Worm (Caenorhabditis elegans) whole organism, L4 larva: ENCODE data around the gene hlh-14.
A peak's percentile ranks its signal among the peaks of the same experiment; 100 is the strongest.

ENCODE experiments used
- D1046.2 ChIP-seq: fragments of 200-800 bp; sonication (Bioruptor generic); IDR thresholded peaks from 2 replicates; pipeline ENCODE4 v1.3.6; 2022; ENCODE audit warnings: missing genetic modification characterization, missing compliant biosample characterization
- F26F4.8 ChIP-seq: fragments of 200-800 bp; sonication (Bioruptor generic); conservative IDR thresholded peaks from 2 replicates; pipeline ENCODE4 v1.3.6; 2022; ENCODE audit warnings: missing genetic modification characterization, missing compliant biosample characterization
- T20F7.1 ChIP-seq: fragments of 200-800 bp; sonication (Bioruptor generic); optimal IDR thresholded peaks from 2 replicates; lab custom pipeline; 2018; ENCODE audit warnings: mild to moderate bottlenecking, missing genetic modification characterization, missing compliant biosample characterization
- Y105C5A.15 ChIP-seq: fragments of 200-800 bp; sonication (Bioruptor generic); IDR thresholded peaks from 2 replicates; pipeline ENCODE4 v1.3.6; 2022; ENCODE audit warnings: missing genetic modification characterization, missing compliant biosample characterization
- Y48G9A.11 ChIP-seq: fragments of 200-800 bp; sonication (Bioruptor generic); IDR thresholded peaks from 2 replicates; pipeline ENCODE4 v1.3.6; 2022; ENCODE audit warnings: missing genetic modification reagents, missing genetic modification characterization, missing compliant biosample characterization
- Y75B8A.6 ChIP-seq: fragments of 200-800 bp; sonication (Bioruptor generic); IDR thresholded peaks from 2 replicates; pipeline ENCODE4 v1.3.6; 2022; ENCODE audit warnings: missing genetic modification reagents, missing genetic modification characterization, missing compliant biosample characterization
- ZK546.5 ChIP-seq, 2 experiments: sonication (generic microtip); optimal IDR thresholded peaks; 2 replicates each; lab custom pipeline; 2017; ENCODE audit warnings: missing biosample characterization in 2 of 2, missing genetic modification characterization in 2 of 2
- ama-1 ChIP-seq: fragments of 150-350 bp; optimal IDR thresholded peaks from 2 replicates; lab custom pipeline; 2014; ENCODE audit warnings: inconsistent platforms, mixed read lengths
- arid-1 ChIP-seq: fragments of 200-800 bp; sonication (Bioruptor generic); conservative IDR thresholded peaks from 2 replicates; pipeline ENCODE4 v1.3.6; 2022; ENCODE audit warnings: missing genetic modification reagents, missing genetic modification characterization, missing compliant biosample characterization
- attf-4 ChIP-seq: sonication (generic microtip); optimal IDR thresholded peaks from 3 replicates; lab custom pipeline; 2017; ENCODE audit warnings: missing biosample characterization, missing genetic modification characterization
- ceh-28 ChIP-seq: fragments of 150-350 bp; optimal IDR thresholded peaks from 2 replicates; lab custom pipeline; 2014; ENCODE audit warnings: missing biosample characterization, missing genetic modification reagents, missing genetic modification characterization
- ceh-32 ChIP-seq: sonication (generic microtip); optimal IDR thresholded peaks from 2 replicates; lab custom pipeline; 2016; ENCODE audit warnings: mild to moderate bottlenecking, missing genetic modification characterization, missing compliant biosample characterization; ENCODE audit not compliant: poor library complexity
- daf-8 ChIP-seq: fragments of 200-800 bp; sonication (Bioruptor generic); IDR thresholded peaks from 2 replicates; pipeline ENCODE4 v1.3.6; 2022; ENCODE audit warnings: missing genetic modification characterization, missing compliant biosample characterization
- duxl-1 ChIP-seq: sonication (generic microtip); optimal IDR thresholded peaks from 2 replicates; lab custom pipeline; 2016; ENCODE audit warnings: mild to moderate bottlenecking, missing genetic modification characterization, moderate library complexity, missing compliant biosample characterization; ENCODE audit not compliant: poor library complexity
- dve-1 ChIP-seq: sonication (generic microtip); optimal IDR thresholded peaks from 2 replicates; lab custom pipeline; 2017; ENCODE audit warnings: antibody characterized with exemption, mild to moderate bottlenecking, missing genetic modification characterization, missing compliant biosample characterization; ENCODE audit not compliant: insufficient read depth
- gei-8 ChIP-seq: fragments of 200-800 bp; sonication (Bioruptor generic); optimal IDR thresholded peaks from 2 replicates; lab custom pipeline; 2018; ENCODE audit warnings: mild to moderate bottlenecking, missing genetic modification characterization, missing compliant biosample characterization
- hlh-11 ChIP-seq: fragments of 200-800 bp; sonication (Bioruptor generic); optimal IDR thresholded peaks from 2 replicates; lab custom pipeline; 2018; ENCODE audit warnings: mild to moderate bottlenecking, missing genetic modification characterization, missing compliant biosample characterization
- lim-7 ChIP-seq: fragments of 200-800 bp; sonication (Bioruptor generic); IDR thresholded peaks from 2 replicates; pipeline ENCODE4 v1.3.6; 2022; ENCODE audit warnings: missing genetic modification characterization, missing compliant biosample characterization
- lin-29 ChIP-seq: fragments of 200-800 bp; sonication (Bioruptor generic); IDR thresholded peaks from 2 replicates; pipeline ENCODE4 v1.3.6; 2022; ENCODE audit warnings: missing genetic modification reagents, missing genetic modification characterization, missing compliant biosample characterization
- lin-38 ChIP-seq: fragments of 200-800 bp; sonication (Bioruptor generic); IDR thresholded peaks from 2 replicates; pipeline ENCODE4 v1.3.6; 2022; ENCODE audit warnings: missing genetic modification reagents, missing genetic modification characterization, missing compliant biosample characterization
- lir-3 ChIP-seq: sonication (generic microtip); optimal IDR thresholded peaks from 2 replicates; lab custom pipeline; 2016; ENCODE audit warnings: mild to moderate bottlenecking, missing genetic modification characterization, missing compliant biosample characterization
- lsy-2 ChIP-seq, 2 experiments: fragments of 150-350 bp in 1 of 2; sonication (generic microtip) in 1 of 2; optimal IDR thresholded peaks; 2 replicates each; lab custom pipeline; 2014 to 2017; ENCODE audit warnings: missing biosample characterization in 2 of 2, missing genetic modification characterization in 2 of 2
- madf-9 ChIP-seq: fragments of 200-800 bp; sonication (Bioruptor generic); conservative IDR thresholded peaks from 2 replicates; pipeline ENCODE4 v1.3.6; 2022; ENCODE audit warnings: missing genetic modification reagents, missing genetic modification characterization, missing compliant biosample characterization
- mep-1 ChIP-seq: fragments of 150-350 bp; sonication (generic microtip); optimal IDR thresholded peaks from 3 replicates; lab custom pipeline; 2014; ENCODE audit warnings: missing biosample characterization, missing genetic modification characterization
- mes-2 ChIP-seq: sonication (generic microtip); optimal IDR thresholded peaks from 2 replicates; lab custom pipeline; 2016; ENCODE audit warnings: missing genotype, mild to moderate bottlenecking, missing genetic modification characterization, missing compliant biosample characterization; ENCODE audit not compliant: poor library complexity, severe bottlenecking
- nhr-237 ChIP-seq: sonication (generic microtip); optimal IDR thresholded peaks from 2 replicates; lab custom pipeline; 2017; ENCODE audit warnings: missing biosample characterization, missing genetic modification characterization
- nhr-25 ChIP-seq: sonication (generic microtip); optimal IDR thresholded peaks from 2 replicates; lab custom pipeline; 2017; ENCODE audit warnings: missing genetic modification characterization, mild to moderate bottlenecking, missing compliant biosample characterization, antibody characterized with exemption, moderate library complexity, borderline replicate concordance; ENCODE audit not compliant: insufficient read depth
- nhr-42 ChIP-seq: fragments of 200-800 bp; sonication (Bioruptor generic); IDR thresholded peaks from 2 replicates; pipeline ENCODE4 v1.3.6; 2022; ENCODE audit warnings: missing genetic modification characterization, missing compliant biosample characterization
- nhr-76 ChIP-seq: fragments of 150-350 bp; optimal IDR thresholded peaks from 2 replicates; lab custom pipeline; 2014; ENCODE audit warnings: missing biosample characterization, missing genetic modification characterization
- pha-4 ChIP-seq, 2 experiments: fragments of 150-350 bp in 1 of 2; fragments of 200-800 bp in 1 of 2; sonication (Bioruptor generic) in 1 of 2; IDR thresholded peaks in 1 of 2; optimal IDR thresholded peaks in 1 of 2; 2 replicates each; pipeline versions ENCODE4 v1.3.6 to Lab custom; 2014 to 2022; ENCODE audit warnings: missing genetic modification characterization in 2 of 2, missing genetic modification reagents in 2 of 2, missing biosample characterization in 1 of 2, missing compliant biosample characterization in 1 of 2
- php-3 ChIP-seq: fragments of 200-800 bp; sonication (Bioruptor generic); IDR thresholded peaks from 2 replicates; pipeline ENCODE4 v1.3.6; 2022; ENCODE audit warnings: missing genetic modification reagents, missing genetic modification characterization, missing compliant biosample characterization
- rbr-2 ChIP-seq: sonication (generic microtip); optimal IDR thresholded peaks from 2 replicates; lab custom pipeline; 2016; ENCODE audit warnings: missing genotype, missing genetic modification characterization, missing compliant biosample characterization
- snpc-1.2 ChIP-seq: fragments of 200-800 bp; sonication (Bioruptor generic); IDR thresholded peaks from 2 replicates; pipeline ENCODE4 v1.3.6; 2022; ENCODE audit warnings: missing genetic modification reagents, missing genetic modification characterization, missing compliant biosample characterization
- spr-1 ChIP-seq: sonication (generic microtip); optimal IDR thresholded peaks from 2 replicates; lab custom pipeline; 2016; ENCODE audit warnings: mild to moderate bottlenecking, missing genetic modification characterization, missing compliant biosample characterization
- tag-97 ChIP-seq: fragments of 200-800 bp; sonication (Bioruptor generic); IDR thresholded peaks from 2 replicates; pipeline ENCODE4 v1.3.6; 2022; ENCODE audit warnings: missing genetic modification characterization, missing compliant biosample characterization
- tra-1 ChIP-seq: fragments of 200-800 bp; sonication (Bioruptor generic); IDR thresholded peaks from 2 replicates; pipeline ENCODE4 v1.3.6; 2022; ENCODE audit warnings: missing genetic modification reagents, missing genetic modification characterization, missing compliant biosample characterization
- unc-130 ChIP-seq: sonication (generic microtip); optimal IDR thresholded peaks from 2 replicates; lab custom pipeline; 2016; ENCODE audit warnings: missing genetic modification reagents, missing genetic modification characterization, missing compliant biosample characterization
- unc-62 ChIP-seq, 3 experiments: fragments of 150-350 bp in 1 of 3; sonication (generic microtip); optimal IDR thresholded peaks in 2 of 3; peaks in 1 of 3; 1 replicate in 1 of 3; 2 replicates in 2 of 3; lab custom pipeline; 2014 to 2017; ENCODE audit warnings: missing biosample characterization in 3 of 3, missing genetic modification characterization in 3 of 3, missing genetic modification reagents in 3 of 3, missing genotype in 1 of 3
- vab-7 ChIP-seq: fragments of 200-800 bp; sonication (Bioruptor generic); IDR thresholded peaks from 2 replicates; pipeline ENCODE4 v1.3.6; 2022; ENCODE audit warnings: missing genetic modification reagents, missing genetic modification characterization, missing compliant biosample characterization
- zfp-2 ChIP-seq: sonication (generic microtip); optimal IDR thresholded peaks from 2 replicates; lab custom pipeline; 2016; ENCODE audit warnings: mild to moderate bottlenecking, missing genetic modification characterization, missing compliant biosample characterization
- ztf-11 ChIP-seq: fragments of 150-350 bp; optimal IDR thresholded peaks from 2 replicates; lab custom pipeline; 2014; ENCODE audit warnings: missing biosample characterization, missing genetic modification characterization

Gene hlh-14

DNA sequence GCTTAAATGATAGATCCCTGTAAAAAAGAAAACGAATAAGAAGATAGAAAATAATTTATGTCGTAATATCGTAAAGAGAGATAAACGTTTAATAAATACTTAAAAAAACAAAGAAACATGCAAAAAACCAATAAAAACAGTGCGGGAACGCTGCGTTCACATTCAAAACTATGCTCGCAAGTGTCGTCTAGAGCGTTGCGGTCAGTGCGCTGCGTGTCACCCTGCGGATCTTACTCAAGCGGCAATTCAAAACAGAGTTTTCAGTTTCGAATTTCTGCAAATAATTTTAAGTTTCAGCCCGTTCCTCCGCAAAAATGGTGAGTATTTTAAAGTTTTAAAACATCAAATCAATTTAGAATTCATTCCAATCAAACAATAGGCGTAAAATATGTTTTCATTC, 23.9 kb downstream of the hlh-14 start, which contains the start of the genes tiar-1 and lelo-4 (continued):
- TF ChIP-seq D1046.2 (no peak), mes-2 (peak; percentile 84), Y105C5A.15 (GFP tag; lab: Robert Waterston, UW) (no peak), rbr-2 (tag; lab: Kevin White, UChicago) (peak; percentile 35), pha-4 (GFP tag; IDR thresholded peaks at IDR 0.05; lab: Robert Waterston, UW) (no peak), pha-4 (tag; optimal IDR thresholded peaks at IDR 0.05; lab: Kevin White, UChicago) (peak; percentile 85), ceh-28 (no peak), nhr-76 (tag; lab: Kevin White, UChicago) (no peak), lin-38 (GFP tag; lab: Robert Waterston, UW) (peak; percentile 53), ZK546.5 (tag; optimal IDR thresholded peaks at IDR 0.05; lab: Kevin White, UChicago) (peak in 1 of 2 experiments; percentile 84), lir-3 (tag; lab: Kevin White, UChicago) (no peak), php-3 (GFP tag; lab: Robert Waterston, UW) (0 out of 2 replicates have a peak, but pooled peaks have one; percentile 14), zfp-2 (peak; percentile 18), F26F4.8 (GFP tag; lab: Robert Waterston, UW) (no peak), hlh-11 (tag; lab: Kevin White, UChicago) (peak; percentile 44), nhr-237 (tag; lab: Kevin White, UChicago) (no peak), tra-1 (GFP tag; lab: Robert Waterston, UW) (no peak), T20F7.1 (GFP tag; lab: Kevin White, UChicago) (no peak)

DNA sequence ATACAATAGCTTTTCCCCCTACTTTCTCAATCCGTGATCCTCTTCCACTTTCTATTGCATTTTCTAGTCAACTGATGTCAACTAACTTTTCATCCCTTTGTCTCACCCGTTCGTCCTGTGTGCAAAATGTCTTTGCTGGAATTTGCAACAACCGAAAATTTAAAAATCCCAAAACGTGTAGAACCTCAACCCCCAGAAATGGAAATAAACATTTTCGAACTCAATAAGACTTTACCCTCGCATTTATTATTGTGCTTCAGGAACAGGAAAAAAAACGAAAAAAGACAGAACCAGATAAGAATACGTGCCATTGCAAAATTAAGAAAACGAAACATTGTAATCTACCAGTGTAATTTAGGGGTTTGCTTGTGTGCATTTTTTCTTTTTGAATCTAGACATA, 26.6 kb downstream of the hlh-14 start:
- TF ChIP-seq duxl-1 (tag; lab: Kevin White, UChicago), result no peak
- TF ChIP-seq vab-7, result no peak
- no peak for TF ChIP-seq madf-9 (GFP tag; lab: Robert Waterston, UW)
- TF ChIP-seq hlh-11 (tag; lab: Kevin White, UChicago), result no peak
- TF ChIP-seq snpc-1.2 (GFP tag; lab: Robert Waterston, UW), result 0 out of 2 replicates have a peak, but pooled peaks have one; percentile 8
- no peak for TF ChIP-seq dve-1
- no peak for TF ChIP-seq unc-130 (GFP tag; lab: Kevin White, UChicago)
- 0 out of 2 replicates have a peak, but pooled peaks have one; percentile 25 for TF ChIP-seq php-3 (GFP tag; lab: Robert Waterston, UW)
- no peak for TF ChIP-seq daf-8 (GFP tag; lab: Robert Waterston, UW)
- no peak for TF ChIP-seq ZK546.5 (tag; optimal IDR thresholded peaks at IDR 0.05; lab: Kevin White, UChicago)
- TF ChIP-seq nhr-76 (tag; lab: Kevin White, UChicago), result no peak
- no peak for TF ChIP-seq attf-4 (tag; lab: Kevin White, UChicago)
- TF ChIP-seq lim-7 (GFP tag; lab: Robert Waterston, UW), result no peak
- TF ChIP-seq mep-1, result peak; percentile 5
- no peak for TF ChIP-seq ztf-11 (tag; lab: Kevin White, UChicago)
- no peak for TF ChIP-seq lin-29 (GFP tag; lab: Robert Waterston, UW)
- TF ChIP-seq ama-1 (lab: Kevin White, UChicago), result peak; percentile 81
- TF ChIP-seq Y48G9A.11 (GFP tag; lab: Robert Waterston, UW), result peak; percentile 26; the same call in 1 of the 2 replicates
- peak; percentile 4 for TF ChIP-seq mes-2
- TF ChIP-seq F26F4.8 (GFP tag; lab: Robert Waterston, UW), result no peak
- no peak for TF ChIP-seq nhr-42 (GFP tag; lab: Robert Waterston, UW)
- TF ChIP-seq spr-1, result peak; percentile 34
- no peak for TF ChIP-seq gei-8 (GFP tag; lab: Kevin White, UChicago)
- peak; percentile 30 for TF ChIP-seq T20F7.1 (GFP tag; lab: Kevin White, UChicago)
- TF ChIP-seq tag-97 (GFP tag; lab: Robert Waterston, UW), result no peak
- 0 out of 2 replicates have a peak, but pooled peaks have one; percentile 20 for TF ChIP-seq arid-1 (GFP tag; lab: Robert Waterston, UW)

DNA sequence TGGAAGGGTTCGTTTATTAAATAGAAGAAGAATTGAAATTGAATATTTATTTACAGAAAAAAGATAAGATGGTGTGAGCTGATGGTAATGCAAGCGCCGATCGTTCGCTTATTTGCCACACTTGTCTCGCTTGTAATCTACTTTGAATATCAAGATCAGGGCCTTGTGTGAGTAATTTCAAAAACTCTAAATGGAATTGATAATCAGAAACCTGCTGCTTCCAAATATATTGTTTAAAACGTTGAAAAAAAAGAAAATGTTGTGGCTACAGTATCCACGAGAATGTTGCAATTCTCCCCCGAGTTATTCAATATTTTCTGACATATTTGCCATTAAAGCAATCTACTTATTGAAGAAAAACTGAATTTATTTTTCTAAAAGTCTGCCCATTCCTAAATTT, 27.9 kb downstream of the hlh-14 start:
- TF ChIP-seq Y75B8A.6 (GFP tag; lab: Robert Waterston, UW), result no peak
- TF ChIP-seq unc-62 (GFP tag; optimal IDR thresholded peaks at IDR 0.05 in 1 of 2; lab: Kevin White, UChicago), result peak in 1 of 2 experiments; percentile 53
- no peak for TF ChIP-seq unc-62 (tag; optimal IDR thresholded peaks at IDR 0.05; lab: Kevin White, UChicago)
- no peak for TF ChIP-seq duxl-1 (tag; lab: Kevin White, UChicago)
- no peak for TF ChIP-seq lsy-2 (tag; optimal IDR thresholded peaks at IDR 0.05; lab: Kevin White, UChicago)
- no peak for TF ChIP-seq nhr-25 (tag; lab: Kevin White, UChicago)
- no peak for TF ChIP-seq ceh-32 (tag; lab: Kevin White, UChicago)
- TF ChIP-seq, all 104 proteins: peak for 1
